Worm (Caenorhabditis elegans): ENCODE results near the gene ntl-4.

Gene ntl-4

DNA sequence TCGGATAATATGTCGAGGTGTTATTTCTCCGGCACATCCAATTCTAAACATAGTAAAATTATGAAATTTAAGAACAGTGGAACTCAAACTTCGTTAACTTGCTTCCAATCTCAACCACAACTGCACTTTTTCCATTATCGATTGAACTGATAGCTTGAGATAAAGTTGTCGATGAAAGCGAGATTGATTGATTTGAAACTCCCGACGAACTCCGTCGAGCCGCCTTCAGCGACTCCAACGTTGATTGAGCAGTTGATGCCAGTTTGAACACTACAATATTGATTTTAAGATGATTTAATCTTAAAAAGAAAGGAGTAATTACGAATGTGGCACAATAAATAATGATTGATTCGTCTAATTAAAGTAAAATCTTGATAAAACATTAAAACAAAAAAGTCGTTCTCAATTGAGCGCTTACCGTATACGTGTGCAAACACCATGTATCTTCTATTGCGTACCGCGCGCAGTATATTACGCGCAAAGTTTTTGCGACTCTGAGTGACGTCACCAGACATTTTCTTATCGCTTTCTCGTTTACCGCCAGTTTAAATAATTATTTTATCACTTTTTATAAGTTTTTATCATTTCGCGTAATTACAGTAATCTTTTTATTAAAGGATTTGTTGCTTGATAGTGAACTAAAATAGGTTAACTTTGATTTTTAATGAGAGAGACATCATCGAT is 8.0 kb upstream of the ntl-4 start, which contains the start of gene arp-11 (continued):
- TF ChIP-seq elt-1 (tag; optimal IDR thresholded peaks at IDR 0.05) (no peak), ceh-82 (tag; optimal IDR thresholded peaks at IDR 0.05) (no peak), nhr-23 (tag; optimal IDR thresholded peaks at IDR 0.05) (peak; percentile 71), fkh-10 (GFP tag; optimal IDR thresholded peaks at IDR 0.05) (no peak), daf-12 (tag; optimal IDR thresholded peaks at IDR 0.05) (no peak), egl-5 (tag; optimal IDR thresholded peaks at IDR 0.05) (peak; percentile 61), nhr-77 (tag; optimal IDR thresholded peaks at IDR 0.05) (no peak), snpc-4 (tag; optimal IDR thresholded peaks at IDR 0.05) (peak; percentile 53), egl-27 (tag; optimal IDR thresholded peaks at IDR 0.05) (no peak), aly-2 (tag; optimal IDR thresholded peaks at IDR 0.05) (no peak), nhr-237 (tag; optimal IDR thresholded peaks at IDR 0.05) (no peak), pha-4 (tag; optimal IDR thresholded peaks at IDR 0.05) (peak; percentile 92), nhr-67 (tag; optimal IDR thresholded peaks at IDR 0.05) (no peak), elt-2 (tag; optimal IDR thresholded peaks at IDR 0.05) (peak; percentile 96), lin-15B (tag; optimal IDR thresholded peaks at IDR 0.05) (peak; percentile 70), nhr-25 (tag; optimal IDR thresholded peaks at IDR 0.05) (peak; percentile 75)

- peak; percentile 56 for TF ChIP-seq hmg-11 (tag; optimal IDR thresholded peaks at IDR 0.05)
- TF ChIP-seq lin-15B (tag; optimal IDR thresholded peaks at IDR 0.05) = peak; percentile 34
- no peak for TF ChIP-seq nhr-28 (tag; optimal IDR thresholded peaks at IDR 0.05)
- peak; percentile 4 for TF ChIP-seq skn-1 (tag; optimal IDR thresholded peaks at IDR 0.05)
- TF ChIP-seq lin-39 (tag; optimal IDR thresholded peaks at IDR 0.05) = peak; percentile 25
- no peak for TF ChIP-seq unc-62 (GFP tag; optimal IDR thresholded peaks at IDR 0.05)
- TF ChIP-seq pha-4 (tag; optimal IDR thresholded peaks at IDR 0.05) = peak; percentile 0
- TF ChIP-seq elt-3 (tag; optimal IDR thresholded peaks at IDR 0.05) = no peak
- no peak for TF ChIP-seq lsy-12 (tag; optimal IDR thresholded peaks at IDR 0.05)
- TF ChIP-seq mdl-1 (tag; optimal IDR thresholded peaks at IDR 0.05) = no peak
- no peak for TF ChIP-seq unc-39 (tag; optimal IDR thresholded peaks at IDR 0.05)
- no peak for TF ChIP-seq ceh-28 (tag; optimal IDR thresholded peaks at IDR 0.05)
- TF ChIP-seq tbx-2 (tag; optimal IDR thresholded peaks at IDR 0.05) = no peak
- TF ChIP-seq nfya-1 (tag; optimal IDR thresholded peaks at IDR 0.05; ENCODE audit: insufficient read depth) = peak; percentile 68
- no peak for TF ChIP-seq ceh-82 (tag; optimal IDR thresholded peaks at IDR 0.05)
- no peak for TF ChIP-seq ceh-16 (tag; optimal IDR thresholded peaks at IDR 0.05)
- TF ChIP-seq nhr-12 (tag; optimal IDR thresholded peaks at IDR 0.05) = no peak
- no peak for TF ChIP-seq sea-2 (GFP tag; optimal IDR thresholded peaks at IDR 0.05)
- no peak for TF ChIP-seq ZK546.5 (tag; optimal IDR thresholded peaks at IDR 0.05)
- no peak for TF ChIP-seq eor-1 (tag; optimal IDR thresholded peaks at IDR 0.05)
These were observed 7.0 kb upstream of the ntl-4 start, which contains the start of gene C49H3.6 for ce11 chrIV:7903359-7903758. C49H3.6 (plus strand) TSS chrIV:7903738.

DNA sequence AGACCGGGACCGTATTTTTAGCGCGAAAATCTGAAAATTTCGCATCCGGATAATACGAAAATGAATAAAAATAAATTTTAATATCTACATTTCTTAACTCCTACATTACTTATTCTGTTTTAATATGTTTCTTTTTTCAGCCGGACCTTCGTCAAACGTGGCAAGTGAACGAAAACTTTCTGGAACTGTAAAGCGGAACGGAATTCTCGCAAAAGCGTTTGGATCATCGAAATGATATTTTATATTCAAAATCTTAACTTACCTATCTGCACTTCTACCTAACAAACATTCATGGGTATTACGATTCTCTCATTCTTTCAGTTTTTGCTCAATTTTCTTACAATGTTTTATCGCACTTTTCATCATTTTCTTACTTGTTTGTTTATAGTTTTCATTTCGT is 3.7 kb upstream of the ntl-4 start:
- no peak for TF ChIP-seq nhr-237 (tag; optimal IDR thresholded peaks at IDR 0.05)
- TF ChIP-seq elt-2 (tag; optimal IDR thresholded peaks at IDR 0.05) = no peak
- TF ChIP-seq tbx-2 (tag; optimal IDR thresholded peaks at IDR 0.05) = no peak
- TF ChIP-seq ceh-9 (tag; optimal IDR thresholded peaks at IDR 0.05) = no peak
- no peak for TF ChIP-seq sea-2 (GFP tag; optimal IDR thresholded peaks at IDR 0.05)
- TF ChIP-seq nhr-28 (tag; optimal IDR thresholded peaks at IDR 0.05) = no peak
- TF ChIP-seq nhr-43 (tag; optimal IDR thresholded peaks at IDR 0.05; ENCODE audit: poor library complexity, severe bottlenecking) = no peak
- TF ChIP-seq nhr-11 (tag; optimal IDR thresholded peaks at IDR 0.05) = no peak
- no peak for TF ChIP-seq ceh-16 (tag; optimal IDR thresholded peaks at IDR 0.05)
- TF ChIP-seq egl-5 (tag; optimal IDR thresholded peaks at IDR 0.05) = no peak
- TF ChIP-seq jun-1 (tag; optimal IDR thresholded peaks at IDR 0.05) = no peak
- TF ChIP-seq elt-1 (tag; optimal IDR thresholded peaks at IDR 0.05) = no peak

Data from whole organism, L3 larva.